Worm (Caenorhabditis elegans): ENCODE results near the gene C43H6.4.

- TF ChIP-seq nhr-77 (tag; optimal IDR thresholded peaks at IDR 0.05), result no peak
- no peak for TF ChIP-seq pqm-1 (tag; optimal IDR thresholded peaks at IDR 0.05)
- no peak for TF ChIP-seq daf-12 (tag; optimal IDR thresholded peaks at IDR 0.05)
- TF ChIP-seq pha-4 (tag; optimal IDR thresholded peaks at IDR 0.05), result no peak
- TF ChIP-seq skn-1 (tag; optimal IDR thresholded peaks at IDR 0.05), result no peak
- TF ChIP-seq jun-1 (tag; optimal IDR thresholded peaks at IDR 0.05), result no peak
- no peak for TF ChIP-seq mdl-1 (tag; optimal IDR thresholded peaks at IDR 0.05)
- no peak for TF ChIP-seq unc-62 (GFP tag; optimal IDR thresholded peaks at IDR 0.05)
- TF ChIP-seq snpc-4 (tag; optimal IDR thresholded peaks at IDR 0.05), result no peak
- TF ChIP-seq egl-27 (tag; optimal IDR thresholded peaks at IDR 0.05), result no peak
Measured at ce11 chrX:2365890-2366289, 37.9 kb upstream of the C43H6.4 start, which contains the start of gene T24D8.6.

All from whole organism, L3 larva.